Fruit fly (Drosophila melanogaster) whole organism, embryonic: ENCODE data around the gene Epp.
A peak's percentile ranks its signal among the peaks of the same experiment; 100 is the strongest.

ENCODE experiments used
- Asciz ChIP-seq: fragments of 200-800 bp; sonication (Bioruptor generic); optimal IDR thresholded peaks from 2 replicates; lab custom pipeline; 2017; ENCODE audit warnings: missing biosample characterization, mild to moderate bottlenecking, missing genetic modification characterization, missing genetic modification reagents
- BEAF-32 ChIP-seq: fragments of 200-800 bp; sonication (Bioruptor generic); optimal IDR thresholded peaks from 3 replicates; lab custom pipeline; 2017; ENCODE audit warnings: missing biosample characterization, missing genetic modification characterization, mild to moderate bottlenecking, moderate library complexity, missing genetic modification reagents
- CG10267 ChIP-seq: fragments of 200-800 bp; sonication (Bioruptor generic); optimal IDR thresholded peaks from 2 replicates; lab custom pipeline; 2018; ENCODE audit warnings: missing biosample characterization, mild to moderate bottlenecking, missing genetic modification characterization, moderate library complexity
- CG10431 ChIP-seq: fragments of 200-800 bp; sonication (Bioruptor generic); optimal IDR thresholded peaks from 3 replicates; lab custom pipeline; 2018; ENCODE audit warnings: missing biosample characterization, mild to moderate bottlenecking, missing genetic modification characterization
- CG10654 ChIP-seq: fragments of 200-800 bp; sonication (Bioruptor generic); optimal IDR thresholded peaks from 2 replicates; lab custom pipeline; 2016; ENCODE audit warnings: missing biosample characterization, missing genetic modification characterization
- CG11093 ChIP-seq: fragments of 200-800 bp; sonication (Bioruptor generic); IDR thresholded peaks from 3 replicates; pipeline ENCODE4 v1.3.6; 2022; ENCODE audit warnings: missing biosample characterization, missing genetic modification characterization
- CG12236 ChIP-seq: fragments of 200-800 bp; sonication (Bioruptor generic); optimal IDR thresholded peaks from 2 replicates; lab custom pipeline; 2016; ENCODE audit warnings: missing biosample characterization, missing genetic modification characterization
- CG12391 ChIP-seq: fragments of 200-800 bp; sonication (Bioruptor generic); optimal IDR thresholded peaks from 3 replicates; lab custom pipeline; 2018; ENCODE audit warnings: missing biosample characterization, mild to moderate bottlenecking, missing genetic modification characterization, moderate library complexity
- CG12659 ChIP-seq: fragments of 200-800 bp; sonication (Bioruptor generic); optimal IDR thresholded peaks from 3 replicates; lab custom pipeline; 2017; ENCODE audit warnings: mild to moderate bottlenecking, missing biosample characterization, missing genetic modification reagents, missing genetic modification characterization
- CG14014 ChIP-seq: fragments of 200-800 bp; sonication (Bioruptor generic); IDR thresholded peaks from 2 replicates; pipeline ENCODE4 v1.3.6; 2022; ENCODE audit warnings: missing biosample characterization, missing genetic modification characterization
- CG16779 ChIP-seq: fragments of 200-800 bp; sonication (Bioruptor generic); IDR thresholded peaks from 2 replicates; pipeline ENCODE4 v1.3.6; 2022; ENCODE audit warnings: missing biosample characterization, missing genetic modification characterization
- CG17186 ChIP-seq: fragments of 200-800 bp; sonication (Bioruptor generic); optimal IDR thresholded peaks from 3 replicates; lab custom pipeline; 2017; ENCODE audit warnings: missing biosample characterization, missing genetic modification reagents, missing genetic modification characterization
- CG2116 ChIP-seq: fragments of 200-800 bp; sonication (Bioruptor generic); optimal IDR thresholded peaks from 3 replicates; lab custom pipeline; 2018; ENCODE audit warnings: missing biosample characterization, mild to moderate bottlenecking, missing genetic modification characterization
- CG3281 ChIP-seq: fragments of 200-800 bp; sonication (Bioruptor generic); optimal IDR thresholded peaks from 3 replicates; lab custom pipeline; 2017; ENCODE audit warnings: missing biosample characterization, mild to moderate bottlenecking, missing genetic modification characterization
- CG34224 ChIP-seq: fragments of 200-800 bp; sonication (Bioruptor generic); IDR thresholded peaks from 3 replicates; pipeline ENCODE4 v1.3.6; 2022; ENCODE audit warnings: missing biosample characterization, missing genetic modification characterization; ENCODE audit not compliant: partially characterized antibody
- CG34376 ChIP-seq: fragments of 200-800 bp; sonication (Bioruptor generic); optimal IDR thresholded peaks from 2 replicates; lab custom pipeline; 2018; ENCODE audit warnings: missing biosample characterization, mild to moderate bottlenecking, missing genetic modification characterization
- CG34422 ChIP-seq: fragments of 200-800 bp; sonication (Bioruptor generic); IDR thresholded peaks from 3 replicates; pipeline ENCODE4 v1.3.6; 2022; ENCODE audit warnings: missing biosample characterization, missing genetic modification characterization
- CG6175 ChIP-seq: fragments of 200-800 bp; sonication (Bioruptor generic); IDR thresholded peaks from 3 replicates; pipeline ENCODE4 v1.3.6; 2022; ENCODE audit warnings: missing biosample characterization, missing genetic modification characterization
- CG9876 ChIP-seq: fragments of 200-800 bp; sonication (Bioruptor generic); optimal IDR thresholded peaks from 2 replicates; lab custom pipeline; 2016; ENCODE audit warnings: missing biosample characterization, missing genetic modification characterization
- Dll ChIP-seq: fragments of 200-800 bp; sonication (Bioruptor generic); IDR thresholded peaks from 4 replicates; pipeline ENCODE4 v1.3.6; 2022; ENCODE audit warnings: missing biosample characterization, missing genetic modification characterization; ENCODE audit not compliant: partially characterized antibody
- Dref ChIP-seq: fragments of 200-800 bp; sonication (Bioruptor generic); IDR thresholded peaks from 2 replicates; pipeline ENCODE4 v1.3.6; 2022; ENCODE audit warnings: missing biosample characterization, missing genetic modification characterization
- Ets65A ChIP-seq: fragments of 200-800 bp; sonication (Bioruptor generic); peaks from one replicate; lab custom pipeline; 2016; ENCODE audit warnings: missing biosample characterization, missing genetic modification characterization
- Fer3 ChIP-seq: fragments of 200-800 bp; sonication (Bioruptor generic); optimal IDR thresholded peaks from 2 replicates; lab custom pipeline; 2018; ENCODE audit warnings: missing biosample characterization, mild to moderate bottlenecking, missing genetic modification characterization, moderate library complexity
- Hey ChIP-seq: fragments of 200-800 bp; sonication (Bioruptor generic); optimal IDR thresholded peaks from 3 replicates; lab custom pipeline; 2018; ENCODE audit warnings: missing biosample characterization, mild to moderate bottlenecking, missing genetic modification characterization
- Jarid2 ChIP-seq: fragments of 200-800 bp; sonication (Bioruptor generic); optimal IDR thresholded peaks from 3 replicates; lab custom pipeline; 2017; ENCODE audit warnings: mild to moderate bottlenecking, missing biosample characterization, missing genetic modification reagents, missing genetic modification characterization
- Kr ChIP-seq: fragments of 200-800 bp; sonication (Bioruptor generic); optimal IDR thresholded peaks from 2 replicates; lab custom pipeline; 2017; ENCODE audit warnings: missing biosample characterization, mild to moderate bottlenecking, missing genetic modification characterization
- Nf-YB ChIP-seq: fragments of 200-800 bp; sonication (Bioruptor generic); optimal IDR thresholded peaks from 3 replicates; lab custom pipeline; 2019; ENCODE audit warnings: missing biosample characterization, mild to moderate bottlenecking, missing genetic modification characterization, moderate library complexity
- Sin3A ChIP-seq: fragments of >200 bp; optimal IDR thresholded peaks from 2 replicates; lab custom pipeline; 2018
- Ssrp ChIP-seq: fragments of 200-800 bp; sonication (Bioruptor generic); optimal IDR thresholded peaks from 2 replicates; lab custom pipeline; 2018; ENCODE audit warnings: missing biosample characterization, mild to moderate bottlenecking, missing genetic modification characterization, moderate library complexity
- abd-A ChIP-seq: fragments of 200-800 bp; sonication (Bioruptor generic); optimal IDR thresholded peaks from 3 replicates; lab custom pipeline; 2019; ENCODE audit warnings: missing biosample characterization, mild to moderate bottlenecking, missing genetic modification characterization, moderate library complexity
- ac ChIP-seq: fragments of 200-800 bp; sonication (Bioruptor generic); optimal IDR thresholded peaks from 3 replicates; lab custom pipeline; 2017; ENCODE audit warnings: missing biosample characterization, mild to moderate bottlenecking, missing genetic modification characterization
- amos ChIP-seq: fragments of 200-800 bp; sonication (Bioruptor generic); IDR thresholded peaks from 2 replicates; pipeline ENCODE4 v1.3.6; 2022; ENCODE audit warnings: missing biosample characterization, missing genetic modification characterization; ENCODE audit not compliant: partially characterized antibody
- bowl ChIP-seq: fragments of 200-800 bp; sonication (Bioruptor generic); IDR thresholded peaks from 2 replicates; pipeline ENCODE4 v1.3.6; 2022; ENCODE audit warnings: missing biosample characterization, missing genetic modification characterization
- btn ChIP-seq: fragments of 200-800 bp; sonication (Bioruptor generic); optimal IDR thresholded peaks from 2 replicates; lab custom pipeline; 2016; ENCODE audit warnings: missing biosample characterization, missing genetic modification characterization
- cad ChIP-seq: fragments of >200 bp; optimal IDR thresholded peaks from 2 replicates; lab custom pipeline; 2017; ENCODE audit warnings: missing biosample characterization, missing genetic modification characterization
- ci ChIP-seq: fragments of 200-800 bp; sonication (Bioruptor generic); IDR thresholded peaks from 3 replicates; pipeline ENCODE4 v1.3.6; 2022; ENCODE audit warnings: missing biosample characterization, missing genetic modification characterization
- crc ChIP-seq: fragments of 200-800 bp; sonication (Bioruptor generic); optimal IDR thresholded peaks from 2 replicates; lab custom pipeline; 2016; ENCODE audit warnings: missing biosample characterization, missing genetic modification characterization
- gfzf ChIP-seq: fragments of 200-800 bp; sonication (Bioruptor generic); optimal IDR thresholded peaks from 2 replicates; lab custom pipeline; 2016; ENCODE audit warnings: missing biosample characterization, mild to moderate bottlenecking, missing genetic modification characterization, moderate library complexity
- lbe ChIP-seq: fragments of 200-800 bp; sonication (Bioruptor generic); optimal IDR thresholded peaks from 2 replicates; lab custom pipeline; 2016; ENCODE audit warnings: missing biosample characterization, mild to moderate bottlenecking, missing genetic modification characterization
- lmd ChIP-seq: fragments of 200-800 bp; sonication (Bioruptor generic); IDR thresholded peaks from 2 replicates; pipeline ENCODE4 v1.3.6; 2022; ENCODE audit warnings: missing biosample characterization, missing genetic modification characterization
- lov ChIP-seq, 2 experiments: fragments of 200-800 bp in 1 of 2; fragments of >200 bp in 1 of 2; sonication (Bioruptor generic) in 1 of 2; IDR thresholded peaks in 1 of 2; optimal IDR thresholded peaks in 1 of 2; 2 replicates in 1 of 2; 3 replicates in 1 of 2; pipeline versions ENCODE4 v1.3.6 to Lab custom; 2017 to 2022; ENCODE audit warnings: missing biosample characterization in 1 of 2, missing genetic modification characterization in 1 of 2
- phol ChIP-seq: fragments of 200-800 bp; sonication (Bioruptor generic); optimal IDR thresholded peaks from 3 replicates; lab custom pipeline; 2018; ENCODE audit warnings: missing biosample characterization, mild to moderate bottlenecking, missing genetic modification characterization, moderate library complexity
- pnt ChIP-seq: fragments of 200-800 bp; sonication (Bioruptor generic); optimal IDR thresholded peaks from 3 replicates; lab custom pipeline; 2016; ENCODE audit warnings: missing biosample characterization, missing genetic modification characterization
- psq ChIP-seq: fragments of 200-800 bp; sonication (Bioruptor generic); optimal IDR thresholded peaks from 2 replicates; lab custom pipeline; 2017; ENCODE audit warnings: missing biosample characterization, missing genetic modification characterization
- pzg ChIP-seq: fragments of 200-800 bp; sonication (Bioruptor generic); optimal IDR thresholded peaks from 3 replicates; lab custom pipeline; 2018; ENCODE audit warnings: missing biosample characterization, mild to moderate bottlenecking, missing genetic modification characterization, moderate library complexity
- sna ChIP-seq: fragments of 200-800 bp; sonication (Bioruptor generic); IDR thresholded peaks from 2 replicates; pipeline ENCODE4 v1.3.6; 2022; ENCODE audit warnings: missing biosample characterization, missing genetic modification characterization; ENCODE audit not compliant: partially characterized antibody
- stwl ChIP-seq: fragments of 200-800 bp; sonication (Bioruptor generic); optimal IDR thresholded peaks from 3 replicates; lab custom pipeline; 2018; ENCODE audit warnings: missing biosample characterization, mild to moderate bottlenecking, missing genetic modification characterization, moderate library complexity
- z ChIP-seq: fragments of 200-800 bp; sonication (Bioruptor generic); IDR thresholded peaks from 3 replicates; pipeline ENCODE4 v1.3.6; 2022; ENCODE audit warnings: missing biosample characterization, missing genetic modification characterization

Epp gene

dm6 chr3R:23996224-23996623, 3.5 kb upstream of the Epp start, which contains the start of gene LSm3 (continued):
- TF ChIP-seq CG2116 (GFP tag; lab: Kevin White, UChicago) (peak; percentile 48), CG10267 (tag; lab: Kevin White, UChicago) (peak; percentile 85), CG17186 (GFP tag; lab: Kevin White, UChicago) (peak; percentile 99), CG10654 (no peak), pnt (GFP tag; lab: Kevin White, UChicago) (no peak), Dref (peak; percentile 34; the same call in 1 of the 2 replicates), pzg (GFP tag; lab: Kevin White, UChicago) (peak; percentile 53), CG34224 (GFP tag; lab: Robert Waterston, UW) (0 out of 3 replicates have a peak, but pooled peaks have one; percentile 24), Sin3A (lab: Kevin White, UChicago) (peak; percentile 29), ci (GFP tag; lab: Robert Waterston, UW) (0 out of 3 replicates have a peak, but pooled peaks have one; percentile 51), gfzf (GFP tag; lab: Kevin White, UChicago) (peak; percentile 9), stwl (tag; lab: Kevin White, UChicago) (peak; percentile 47), CG34422 (GFP tag; lab: Robert Waterston, UW) (0 out of 3 replicates have a peak, but pooled peaks have one; percentile 25), phol (tag; lab: Kevin White, UChicago) (no peak)
- TF ChIP-seq, all 482 proteins: peak for 30

- no peak for TF ChIP-seq Kr (GFP tag; lab: Kevin White, UChicago)
- TF ChIP-seq CG6175 (GFP tag; lab: Robert Waterston, UW): no peak
- TF ChIP-seq btn (GFP tag; lab: Kevin White, UChicago): no peak
- peak; percentile 19; the same call in 1 of the 2 replicates for TF ChIP-seq amos (GFP tag; lab: Robert Waterston, UW)
- no peak for TF ChIP-seq bowl (GFP tag; lab: Robert Waterston, UW)
- TF ChIP-seq pzg (GFP tag; lab: Kevin White, UChicago): peak; percentile 34
- TF ChIP-seq CG11093 (GFP tag; lab: Robert Waterston, UW): no peak
- no peak for TF ChIP-seq psq (GFP tag; lab: Kevin White, UChicago)
- no peak for TF ChIP-seq lov (optimal IDR thresholded peaks at IDR 0.05; lab: Kevin White, UChicago)
- no peak for TF ChIP-seq lov (GFP tag; IDR thresholded peaks at IDR 0.05; lab: Robert Waterston, UW)
- no peak for TF ChIP-seq Sin3A (lab: Kevin White, UChicago)
- TF ChIP-seq Fer3 (tag; lab: Kevin White, UChicago): no peak
- no peak for TF ChIP-seq ac (GFP tag; lab: Kevin White, UChicago)
- no peak for TF ChIP-seq sna (GFP tag; lab: Robert Waterston, UW)
- TF ChIP-seq crc (GFP tag; lab: Kevin White, UChicago): no peak
- TF ChIP-seq Jarid2 (GFP tag; lab: Kevin White, UChicago): no peak
- TF ChIP-seq CG34376 (GFP tag; lab: Kevin White, UChicago): no peak
- no peak for TF ChIP-seq Asciz (GFP tag; lab: Kevin White, UChicago)
- no peak for TF ChIP-seq lbe
- peak; percentile 2 for TF ChIP-seq CG12391 (tag; lab: Kevin White, UChicago)
- TF ChIP-seq CG14014 (GFP tag; lab: Robert Waterston, UW): no peak
- no peak for TF ChIP-seq z (GFP tag; lab: Robert Waterston, UW)
- TF ChIP-seq Nf-YB (GFP tag; lab: Kevin White, UChicago): no peak
- peak; percentile 33; the same call in 1 of the 4 replicates for TF ChIP-seq Dll (GFP tag; lab: Robert Waterston, UW)
- TF ChIP-seq CG10431: no peak
- no peak for TF ChIP-seq CG3281 (GFP tag; lab: Kevin White, UChicago)
- peak; percentile 7 for TF ChIP-seq BEAF-32
- no peak for TF ChIP-seq abd-A (tag; lab: Kevin White, UChicago)
- TF ChIP-seq CG9876 (GFP tag; lab: Kevin White, UChicago): no peak
- TF ChIP-seq CG12236 (GFP tag; lab: Kevin White, UChicago): no peak
- TF ChIP-seq CG16779 (GFP tag; lab: Robert Waterston, UW): no peak
- TF ChIP-seq CG34224 (GFP tag; lab: Robert Waterston, UW): no peak; the same call in 2 of the 3 replicates
- TF ChIP-seq Ssrp (tag; lab: Kevin White, UChicago): no peak
- TF ChIP-seq cad: no peak
- no peak for TF ChIP-seq lmd (GFP tag; lab: Robert Waterston, UW)
- TF ChIP-seq Hey: no peak
- TF ChIP-seq Ets65A (GFP tag; lab: Kevin White, UChicago): no peak
- TF ChIP-seq CG12659 (GFP tag; lab: Kevin White, UChicago): peak; percentile 39
Measured at dm6 chr3R:23995460-23995859, 2.7 kb upstream of the Epp start, which contains the start of gene CG33108. Gene CG33108, plus strand, starts transcription at chr3R:23995659.
